Fruit fly (Drosophila melanogaster): ENCODE data around the gene CG43145.
A peak's percentile ranks its signal among the peaks of the same experiment; 100 is the strongest.

The CG43145 gene

DNA sequence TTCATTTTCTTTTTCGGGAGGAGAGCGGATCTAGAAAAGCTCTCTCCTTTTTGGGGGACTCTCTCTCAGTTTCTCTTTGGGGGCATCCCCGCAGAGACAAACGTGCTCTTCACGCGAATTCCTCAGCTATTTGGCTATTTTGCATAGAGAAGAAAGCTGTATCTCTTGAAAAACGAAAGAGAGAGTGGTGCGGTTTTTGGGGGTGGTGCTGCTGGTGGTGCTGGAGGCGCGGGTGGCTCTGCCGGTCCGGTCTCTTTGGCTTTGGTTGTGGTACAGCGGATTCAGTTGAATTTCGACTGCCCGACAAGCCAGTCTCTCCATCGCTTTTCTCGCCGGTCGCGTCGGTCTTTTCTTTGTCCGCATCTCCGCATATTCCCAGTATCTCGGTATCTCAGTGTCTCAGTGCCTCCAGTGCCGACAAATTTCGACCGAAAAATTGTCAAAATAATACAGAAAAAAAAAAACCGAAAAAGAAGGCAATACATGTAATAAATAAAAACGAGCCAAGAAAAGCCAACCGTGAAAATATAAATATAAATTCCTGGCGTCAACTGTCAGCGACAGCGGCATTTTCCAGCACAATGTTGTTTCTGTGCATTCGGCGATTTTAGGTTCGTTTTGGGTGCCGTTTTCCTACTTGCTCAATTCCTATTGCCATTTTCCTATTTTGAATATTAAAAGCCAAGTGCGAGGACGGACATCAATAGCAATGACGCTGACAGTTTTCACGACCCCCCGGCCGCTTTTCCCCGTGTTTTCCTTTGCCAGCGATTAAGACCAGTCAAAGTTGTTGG is 28.8 kb downstream of the CG43145 start, which contains the start of gene CG10019:
CG10019 (plus strand) TSS at position 285 of the 794 bp plus-strand sequence.
- TF ChIP-seq CG8119 (GFP tag; IDR thresholded peaks at IDR 0.05) (0 out of 3 replicates have a peak, but pooled peaks have one; percentile 27), CG15336 (GFP tag; IDR thresholded peaks at IDR 0.05) (peak; percentile 31; the same call in 1 of the 2 replicates), CG6276 (GFP tag; optimal IDR thresholded peaks at IDR 0.05) (peak; percentile 44), Met (GFP tag; optimal IDR thresholded peaks at IDR 0.05) (no peak), CG16779 (tag; optimal IDR thresholded peaks at IDR 0.05) (peak; percentile 25), CG3919 (GFP tag; optimal IDR thresholded peaks at IDR 0.05) (no peak), salr (GFP tag; optimal IDR thresholded peaks at IDR 0.05) (no peak), eg (GFP tag; IDR thresholded peaks at IDR 0.05) (peak; percentile 56; the same call in 1 of the 3 replicates)

DNA sequence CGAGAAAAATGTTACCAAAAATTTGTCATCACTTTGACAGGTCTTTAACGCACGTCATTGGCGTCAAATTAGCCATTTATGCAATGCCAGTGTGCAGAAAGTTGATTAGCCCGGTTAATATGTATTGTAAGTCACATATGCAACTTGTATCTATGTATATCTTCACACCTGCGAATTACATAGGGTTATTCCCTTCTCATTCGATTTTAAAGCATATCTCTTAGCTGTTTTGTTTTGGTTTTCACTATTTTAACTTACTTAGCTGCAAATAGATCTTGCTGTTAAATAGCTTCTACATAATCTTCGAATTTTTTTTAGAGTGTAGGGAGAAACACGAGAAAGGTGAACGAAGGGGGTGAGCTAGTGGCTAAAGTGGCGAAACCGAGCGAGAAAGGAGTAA is 29.4 kb downstream of the CG43145 start:
- TF ChIP-seq CG3032 (tag; optimal IDR thresholded peaks at IDR 0.05), result no peak
- no peak for TF ChIP-seq fd59A (GFP tag; optimal IDR thresholded peaks at IDR 0.05)
- TF ChIP-seq CG6854 (GFP tag; optimal IDR thresholded peaks at IDR 0.05), result no peak
- TF ChIP-seq esn (GFP tag; optimal IDR thresholded peaks at IDR 0.05), result no peak
- TF ChIP-seq CG34406 (GFP tag; optimal IDR thresholded peaks at IDR 0.05), result no peak
- TF ChIP-seq CG6792 (GFP tag; optimal IDR thresholded peaks at IDR 0.05), result no peak
- no peak for TF ChIP-seq acj6 (GFP tag; optimal IDR thresholded peaks at IDR 0.05)
- TF ChIP-seq Eip75B (GFP tag; optimal IDR thresholded peaks at IDR 0.05), result no peak
- TF ChIP-seq Sox14 (GFP tag; optimal IDR thresholded peaks at IDR 0.05), result no peak
- no peak for TF ChIP-seq fkh (GFP tag; optimal IDR thresholded peaks at IDR 0.05)
- peak; percentile 90 for TF ChIP-seq CG32006 (GFP tag; optimal IDR thresholded peaks at IDR 0.05)
- peak; percentile 48 for TF ChIP-seq Eip78C (GFP tag)
- TF ChIP-seq CG8119 (GFP tag; IDR thresholded peaks at IDR 0.05), result peak; percentile 71
- TF ChIP-seq CG15336 (GFP tag; IDR thresholded peaks at IDR 0.05), result peak; percentile 62
- TF ChIP-seq Sox15 (GFP tag; optimal IDR thresholded peaks at IDR 0.05), result no peak
- TF ChIP-seq fd85E (GFP tag; optimal IDR thresholded peaks at IDR 0.05), result no peak
- no peak for TF ChIP-seq OdsH (GFP tag; optimal IDR thresholded peaks at IDR 0.05)
- TF ChIP-seq CG6276 (GFP tag; optimal IDR thresholded peaks at IDR 0.05), result peak; percentile 74
- TF ChIP-seq CG11902 (GFP tag; optimal IDR thresholded peaks at IDR 0.05), result no peak
- peak; percentile 74 for TF ChIP-seq CG4318 (GFP tag; optimal IDR thresholded peaks at IDR 0.05)
- TF ChIP-seq salr (GFP tag; optimal IDR thresholded peaks at IDR 0.05), result peak in 1 of 2 experiments; percentile 42
- TF ChIP-seq Smox (GFP tag; optimal IDR thresholded peaks at IDR 0.05), result no peak
- TF ChIP-seq Ets21C (GFP tag; optimal IDR thresholded peaks at IDR 0.05), result no peak
- TF ChIP-seq Met (GFP tag; optimal IDR thresholded peaks at IDR 0.05), result no peak
- TF ChIP-seq Hr4 (GFP tag; optimal IDR thresholded peaks at IDR 0.05), result peak; percentile 85
- TF ChIP-seq CG31627 (GFP tag; optimal IDR thresholded peaks at IDR 0.05), result no peak
- no peak for TF ChIP-seq CG8319 (GFP tag; optimal IDR thresholded peaks at IDR 0.05)
- TF ChIP-seq net (GFP tag; optimal IDR thresholded peaks at IDR 0.05), result no peak
- no peak for TF ChIP-seq CG6163 (GFP tag; IDR thresholded peaks at IDR 0.05)
- 0 out of 3 replicates have a peak, but pooled peaks have one; percentile 43 for TF ChIP-seq eg (GFP tag; IDR thresholded peaks at IDR 0.05)
- TF ChIP-seq spab (GFP tag; optimal IDR thresholded peaks at IDR 0.05), result no peak
- TF ChIP-seq Blimp-1 (GFP tag; optimal IDR thresholded peaks at IDR 0.05), result no peak
- TF ChIP-seq CG11762 (GFP tag; optimal IDR thresholded peaks at IDR 0.05; ENCODE audit: insufficient read depth), result no peak
- peak; percentile 74 for TF ChIP-seq dac (GFP tag; optimal IDR thresholded peaks at IDR 0.05)
- no peak for TF ChIP-seq lz (GFP tag; optimal IDR thresholded peaks at IDR 0.05)
- no peak for TF ChIP-seq ss (GFP tag; optimal IDR thresholded peaks at IDR 0.05)
- peak; percentile 1 for TF ChIP-seq CG10631 (GFP tag; optimal IDR thresholded peaks at IDR 0.05)
- peak; percentile 0 for TF ChIP-seq pdm3 (GFP tag; optimal IDR thresholded peaks at IDR 0.05)
- TF ChIP-seq Lpt (GFP tag; optimal IDR thresholded peaks at IDR 0.05), result peak; percentile 44
- no peak for TF ChIP-seq cyc (GFP tag; optimal IDR thresholded peaks at IDR 0.05)
- no peak for TF ChIP-seq CG7368 (GFP tag; optimal IDR thresholded peaks at IDR 0.05)
- peak; percentile 13 for TF ChIP-seq CG3919 (GFP tag; optimal IDR thresholded peaks at IDR 0.05)
- TF ChIP-seq CG6808 (GFP tag; optimal IDR thresholded peaks at IDR 0.05), result no peak
- TF ChIP-seq CG1621 (tag; optimal IDR thresholded peaks at IDR 0.05), result no peak
